Fruit fly (Drosophila melanogaster) whole organism: Measurements from ENCODE around the gene CG34345.

Experiments used
- CG8478 ChIP-seq: fragments of >200 bp; optimal IDR thresholded peaks from 2 replicates; lab custom pipeline; 2018; ENCODE audit warnings: inconsistent platforms
- Dll ChIP-seq: fragments of >200 bp; optimal IDR thresholded peaks from 2 replicates; lab custom pipeline; 2017
- EcR ChIP-seq, 2 experiments: fragments of >200 bp; optimal IDR thresholded peaks; 2 replicates each; lab custom pipeline; 2017; ENCODE audit warnings: missing biosample characterization in 2 of 2, missing genetic modification characterization in 2 of 2, missing genetic modification reagents in 2 of 2
- pan ChIP-seq: fragments of >200 bp; optimal IDR thresholded peaks from 2 replicates; lab custom pipeline; 2017
- psq ChIP-seq: fragments of >200 bp; optimal IDR thresholded peaks from 2 replicates; lab custom pipeline; 2017
- usp ChIP-seq: fragments of >200 bp; optimal IDR thresholded peaks from 2 replicates; lab custom pipeline; 2017; ENCODE audit warnings: missing biosample characterization, missing genetic modification characterization, mixed read lengths

DNA sequence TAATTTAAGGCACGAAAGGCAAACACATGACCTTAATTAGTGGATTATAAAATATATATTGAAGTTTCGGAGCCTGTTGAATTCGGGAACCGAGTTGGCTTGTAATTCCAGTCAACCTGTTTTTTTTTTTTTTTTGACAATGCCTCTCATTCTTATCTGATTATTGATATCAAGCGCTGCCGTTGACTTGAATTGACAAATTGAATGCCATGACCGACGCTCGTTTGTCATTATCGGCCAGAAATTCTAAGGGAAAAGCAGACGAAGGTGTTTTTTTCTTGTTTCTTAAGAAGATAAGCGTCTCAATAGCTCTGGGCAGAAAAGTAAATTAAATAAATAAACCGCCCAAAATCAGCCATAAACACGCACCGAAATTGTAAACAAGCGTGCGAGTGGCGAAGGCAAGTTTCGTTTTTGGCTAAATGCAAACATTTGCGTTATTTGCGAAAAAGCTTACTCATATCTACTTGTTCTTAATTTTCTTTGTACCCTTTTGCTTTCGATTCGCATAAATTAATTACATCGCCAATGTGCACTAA is 20.4 kb downstream of the CG34345 start:
- no peak for TF ChIP-seq EcR (GFP tag; optimal IDR thresholded peaks at IDR 0.05; lab: Kevin White, UChicago)
- TF ChIP-seq usp = no peak
- no peak for TF ChIP-seq psq (lab: Kevin White, UChicago)
- no peak for TF ChIP-seq Dll (lab: Kevin White, UChicago)
- no peak for TF ChIP-seq pan (lab: Kevin White, UChicago)
- TF ChIP-seq CG8478 (lab: Kevin White, UChicago) = no peak
